Fruit fly (Drosophila melanogaster) whole organism, embryonic: ENCODE data around the gene CG14020.
A peak's percentile ranks its signal among the peaks of the same experiment; 100 is the strongest.

Source experiments
- CG15601 ChIP-seq: fragments of 200-800 bp; sonication (Bioruptor generic); optimal IDR thresholded peaks from 3 replicates; lab custom pipeline; 2019; ENCODE audit warnings: missing biosample characterization, mild to moderate bottlenecking, missing genetic modification characterization, moderate library complexity
- NK7.1 ChIP-seq: fragments of 200-800 bp; sonication (Bioruptor generic); optimal IDR thresholded peaks from 3 replicates; lab custom pipeline; 2016; ENCODE audit warnings: missing biosample characterization, missing genetic modification characterization
- dati ChIP-seq: fragments of 200-800 bp; sonication (Bioruptor generic); IDR thresholded peaks from 2 replicates; pipeline ENCODE4 v1.3.6; 2022; ENCODE audit warnings: missing biosample characterization, missing genetic modification characterization
- emc ChIP-seq: fragments of 200-800 bp; sonication (Bioruptor generic); optimal IDR thresholded peaks from 2 replicates; lab custom pipeline; 2016; ENCODE audit warnings: missing biosample characterization, missing genetic modification characterization
- fd102C ChIP-seq: fragments of 200-800 bp; sonication (Bioruptor generic); optimal IDR thresholded peaks from 2 replicates; lab custom pipeline; 2018; ENCODE audit warnings: missing biosample characterization, mild to moderate bottlenecking, missing genetic modification characterization, moderate library complexity
- gem ChIP-seq: fragments of 200-800 bp; sonication (Bioruptor generic); optimal IDR thresholded peaks from 2 replicates; lab custom pipeline; 2019; ENCODE audit warnings: missing biosample characterization, mild to moderate bottlenecking, missing genetic modification characterization, moderate library complexity
- tna ChIP-seq: fragments of 200-800 bp; sonication (Bioruptor generic); IDR thresholded peaks from 2 replicates; pipeline ENCODE4 v1.3.6; 2022; ENCODE audit warnings: missing biosample characterization, missing genetic modification characterization; ENCODE audit not compliant: partially characterized antibody

DNA sequence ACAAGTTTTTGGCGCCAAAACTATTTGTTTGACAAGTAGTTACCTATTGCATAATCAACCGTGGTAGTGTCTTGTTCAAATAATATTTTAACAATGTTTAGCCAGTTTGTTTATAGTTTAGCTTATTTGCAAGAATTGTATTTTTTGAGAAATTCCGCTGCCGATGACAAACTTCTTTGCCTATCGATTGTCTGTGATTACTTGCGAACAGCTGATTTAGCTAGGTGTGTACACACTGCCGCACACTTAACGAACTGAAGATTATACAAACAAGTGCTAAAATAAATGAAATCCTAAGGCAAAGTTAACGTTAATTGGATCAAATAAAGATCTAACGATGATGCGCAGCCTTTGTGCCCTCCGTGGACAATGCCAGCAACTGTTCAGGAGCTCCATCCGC lies 9.2 kb downstream of the CG14020 start, which contains the start of gene Cox11:
- TF ChIP-seq gem (tag; lab: Kevin White, UChicago) (no peak), dati (GFP tag; lab: Robert Waterston, UW) (no peak), CG15601 (tag; lab: Kevin White, UChicago) (no peak), emc (GFP tag; lab: Kevin White, UChicago) (no peak), NK7.1 (GFP tag; lab: Kevin White, UChicago) (no peak), tna (GFP tag; lab: Robert Waterston, UW) (peak; percentile 64; the same call in 1 of the 2 replicates), fd102C (no peak)
